Worm (Caenorhabditis elegans): ENCODE results near the gene nrde-1.

DNA sequence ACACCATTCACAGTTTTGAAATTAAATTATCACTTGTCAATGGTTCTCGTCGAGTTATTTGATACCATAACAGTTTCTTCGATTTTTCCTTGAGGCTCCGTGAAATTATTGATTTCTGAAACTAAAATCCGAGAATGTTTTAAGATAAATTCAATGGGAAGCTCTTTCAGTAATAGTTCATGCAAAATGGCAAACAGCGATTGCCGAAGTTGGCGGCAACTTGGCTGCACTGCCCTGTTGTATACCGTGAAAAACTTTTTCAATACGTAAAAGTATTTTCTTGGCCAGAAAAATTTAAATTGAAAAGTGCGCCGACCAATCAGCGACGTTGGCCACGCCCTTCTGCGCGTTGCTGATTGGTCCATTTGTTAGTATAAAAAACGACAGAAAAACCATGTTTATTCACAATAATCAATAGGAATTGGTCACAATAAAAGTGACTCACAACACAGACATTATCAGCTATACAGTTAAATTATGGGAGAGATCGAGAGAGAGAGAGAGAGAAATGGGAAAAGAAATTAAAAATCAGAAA is 30.3 kb upstream of the nrde-1 start:
- TF ChIP-seq mel-28 (tag; optimal IDR thresholded peaks at IDR 0.05; ENCODE audit: borderline replicate concordance): no peak
- no peak for TF ChIP-seq nhr-90 (tag; optimal IDR thresholded peaks at IDR 0.05)
- TF ChIP-seq hrde-1 (tag; optimal IDR thresholded peaks at IDR 0.05; ENCODE audit: borderline replicate concordance): no peak
- no peak for TF ChIP-seq snpc-4 (GFP tag; optimal IDR thresholded peaks at IDR 0.05)
- TF ChIP-seq snpc-4 (tag; optimal IDR thresholded peaks at IDR 0.05): no peak
